Fruit fly (Drosophila melanogaster) whole organism, embryonic: ENCODE measurements around the gene CG11356.
A peak's percentile ranks its signal among the peaks of the same experiment; 100 is the strongest.

Source experiments
- Atf-2 ChIP-seq: fragments of 200-800 bp; sonication (Bioruptor generic); optimal IDR thresholded peaks from 2 replicates; lab custom pipeline; 2016; ENCODE audit warnings: missing biosample characterization, missing genetic modification characterization
- CG10543 ChIP-seq: fragments of 200-800 bp; sonication (Bioruptor generic); optimal IDR thresholded peaks from 3 replicates; lab custom pipeline; 2017; ENCODE audit warnings: missing biosample characterization, mild to moderate bottlenecking, missing genetic modification characterization, moderate library complexity
- CG12071 ChIP-seq: fragments of 200-800 bp; sonication (Bioruptor generic); optimal IDR thresholded peaks from 3 replicates; lab custom pipeline; 2018; ENCODE audit warnings: missing biosample characterization, mild to moderate bottlenecking, missing genetic modification characterization
- CG13894 ChIP-seq: fragments of 200-800 bp; sonication (Bioruptor generic); optimal IDR thresholded peaks from 3 replicates; lab custom pipeline; 2018; ENCODE audit warnings: missing biosample characterization, mild to moderate bottlenecking, missing genetic modification characterization, moderate library complexity
- CG1529 ChIP-seq: fragments of 200-800 bp; sonication (Bioruptor generic); optimal IDR thresholded peaks from 3 replicates; lab custom pipeline; 2018; ENCODE audit warnings: missing biosample characterization, missing genetic modification characterization
- CG15696 ChIP-seq: fragments of 200-800 bp; sonication (Bioruptor generic); optimal IDR thresholded peaks from 2 replicates; lab custom pipeline; 2019; ENCODE audit warnings: missing biosample characterization, mild to moderate bottlenecking, missing genetic modification characterization, moderate library complexity
- CG17568 ChIP-seq: fragments of 200-800 bp; sonication (Bioruptor generic); optimal IDR thresholded peaks from 2 replicates; lab custom pipeline; 2018; ENCODE audit warnings: missing biosample characterization, mild to moderate bottlenecking, missing genetic modification characterization, moderate library complexity
- CG2875 ChIP-seq: fragments of 200-800 bp; sonication (Bioruptor generic); optimal IDR thresholded peaks from 2 replicates; lab custom pipeline; 2017; ENCODE audit warnings: missing biosample characterization, mild to moderate bottlenecking, missing genetic modification characterization, missing genetic modification reagents
- CG6654 ChIP-seq: fragments of 200-800 bp; sonication (Bioruptor generic); optimal IDR thresholded peaks from 2 replicates; lab custom pipeline; 2017; ENCODE audit warnings: missing biosample characterization, mild to moderate bottlenecking, missing genetic modification characterization
- CG7271 ChIP-seq: fragments of 200-800 bp; sonication (Bioruptor generic); optimal IDR thresholded peaks from 2 replicates; lab custom pipeline; 2018; ENCODE audit warnings: missing biosample characterization, mild to moderate bottlenecking, missing genetic modification characterization, moderate library complexity
- CG7372 ChIP-seq: fragments of 200-800 bp; sonication (Bioruptor generic); IDR thresholded peaks from 2 replicates; pipeline ENCODE4 v1.3.6; 2022; ENCODE audit warnings: missing biosample characterization, missing genetic modification characterization
- CG8290 ChIP-seq, 3 experiments: fragments of 200-800 bp; sonication (Bioruptor generic); optimal IDR thresholded peaks; 2 replicates each; lab custom pipeline; 2016 to 2019; ENCODE audit warnings: missing biosample characterization in 3 of 3, missing genetic modification characterization in 3 of 3, mild to moderate bottlenecking in 2 of 3, moderate library complexity in 1 of 3
- CTCF ChIP-seq: fragments of 200-800 bp; sonication (Bioruptor generic); optimal IDR thresholded peaks from 2 replicates; lab custom pipeline; 2017; ENCODE audit warnings: missing biosample characterization, mild to moderate bottlenecking, missing genetic modification characterization, moderate library complexity
- Deaf1 ChIP-seq: fragments of 200-800 bp; optimal IDR thresholded peaks from 3 replicates; lab custom pipeline; 2019; ENCODE audit warnings: missing biosample characterization, mild to moderate bottlenecking, missing genetic modification characterization, moderate library complexity
- Dref ChIP-seq: fragments of 200-800 bp; sonication (Bioruptor generic); IDR thresholded peaks from 2 replicates; pipeline ENCODE4 v1.3.6; 2022; ENCODE audit warnings: missing biosample characterization, missing genetic modification characterization
- Elba2 ChIP-seq: fragments of 200-800 bp; sonication (Bioruptor generic); optimal IDR thresholded peaks from 3 replicates; lab custom pipeline; 2016; ENCODE audit warnings: missing biosample characterization, missing genetic modification characterization
- Gsc ChIP-seq: fragments of 200-800 bp; sonication (Bioruptor generic); IDR thresholded peaks from 2 replicates; pipeline ENCODE4 v1.3.6; 2022; ENCODE audit warnings: missing biosample characterization, missing genetic modification characterization
- Hey ChIP-seq: fragments of 200-800 bp; sonication (Bioruptor generic); optimal IDR thresholded peaks from 3 replicates; lab custom pipeline; 2018; ENCODE audit warnings: missing biosample characterization, mild to moderate bottlenecking, missing genetic modification characterization
- Hr39 ChIP-seq: fragments of >200 bp; optimal IDR thresholded peaks from 2 replicates; lab custom pipeline; 2017
- Jarid2 ChIP-seq: fragments of 200-800 bp; sonication (Bioruptor generic); optimal IDR thresholded peaks from 3 replicates; lab custom pipeline; 2017; ENCODE audit warnings: mild to moderate bottlenecking, missing biosample characterization, missing genetic modification reagents, missing genetic modification characterization
- Mad ChIP-seq: fragments of 200-800 bp; sonication (Bioruptor generic); optimal IDR thresholded peaks from 2 replicates; lab custom pipeline; 2016; ENCODE audit warnings: missing biosample characterization, missing genetic modification characterization
- NFAT ChIP-seq: fragments of 200-800 bp; sonication (Bioruptor generic); IDR thresholded peaks from 2 replicates; pipeline ENCODE4 v1.3.6; 2022; ENCODE audit warnings: missing biosample characterization, missing genetic modification characterization
- Rfx ChIP-seq: fragments of 200-800 bp; sonication (Bioruptor generic); IDR thresholded peaks from 2 replicates; pipeline ENCODE4 v1.3.6; 2022; ENCODE audit warnings: missing biosample characterization, missing genetic modification characterization
- abd-A ChIP-seq: fragments of 200-800 bp; sonication (Bioruptor generic); optimal IDR thresholded peaks from 3 replicates; lab custom pipeline; 2019; ENCODE audit warnings: missing biosample characterization, mild to moderate bottlenecking, missing genetic modification characterization, moderate library complexity
- cad ChIP-seq: fragments of >200 bp; optimal IDR thresholded peaks from 2 replicates; lab custom pipeline; 2017; ENCODE audit warnings: missing biosample characterization, missing genetic modification characterization
- caup ChIP-seq: fragments of 200-800 bp; sonication (Bioruptor generic); optimal IDR thresholded peaks from 3 replicates; lab custom pipeline; 2017; ENCODE audit warnings: missing biosample characterization, mild to moderate bottlenecking, missing genetic modification characterization, moderate library complexity; ENCODE audit not compliant: severe bottlenecking
- chinmo ChIP-seq: fragments of 200-800 bp; sonication (Bioruptor generic); IDR thresholded peaks from 4 replicates; pipeline ENCODE4 v1.3.6; 2022; ENCODE audit warnings: missing biosample characterization, missing genetic modification characterization; ENCODE audit not compliant: partially characterized antibody
- ewg ChIP-seq: fragments of 200-800 bp; sonication (Bioruptor generic); optimal IDR thresholded peaks from 3 replicates; lab custom pipeline; 2017; ENCODE audit warnings: mild to moderate bottlenecking, missing biosample characterization, missing genetic modification reagents, missing genetic modification characterization
- fd102C ChIP-seq: fragments of 200-800 bp; sonication (Bioruptor generic); optimal IDR thresholded peaks from 2 replicates; lab custom pipeline; 2018; ENCODE audit warnings: missing biosample characterization, mild to moderate bottlenecking, missing genetic modification characterization, moderate library complexity
- ken ChIP-seq: fragments of 200-800 bp; sonication (Bioruptor generic); IDR thresholded peaks from 3 replicates; pipeline ENCODE4 v1.3.6; 2022; ENCODE audit warnings: missing biosample characterization, missing genetic modification characterization
- pan ChIP-seq, 4 experiments: fragments of >200 bp in 3 of 4; fragments of 200-800 bp in 1 of 4; sonication (Bioruptor generic) in 1 of 4; optimal IDR thresholded peaks in 3 of 4; IDR thresholded peaks in 1 of 4; 2 replicates each; pipeline versions ENCODE4 v1.3.6 to Lab custom; 2017 to 2022; ENCODE audit warnings: missing biosample characterization in 2 of 4, missing genetic modification characterization in 2 of 4, mixed read lengths in 1 of 4
- sd ChIP-seq: fragments of 200-800 bp; sonication (Bioruptor generic); optimal IDR thresholded peaks from 3 replicates; lab custom pipeline; 2018; ENCODE audit warnings: missing biosample characterization, mild to moderate bottlenecking, missing genetic modification characterization, moderate library complexity
- stc ChIP-seq: fragments of 200-800 bp; sonication (Bioruptor generic); IDR thresholded peaks from 2 replicates; pipeline ENCODE4 v1.3.6; 2022; ENCODE audit warnings: missing biosample characterization, missing genetic modification characterization
- tna ChIP-seq: fragments of 200-800 bp; sonication (Bioruptor generic); IDR thresholded peaks from 2 replicates; pipeline ENCODE4 v1.3.6; 2022; ENCODE audit warnings: missing biosample characterization, missing genetic modification characterization; ENCODE audit not compliant: partially characterized antibody
- zf30C ChIP-seq: fragments of 200-800 bp; sonication (Bioruptor generic); optimal IDR thresholded peaks from 3 replicates; lab custom pipeline; 2018; ENCODE audit warnings: missing biosample characterization, mild to moderate bottlenecking, missing genetic modification characterization

CG11356 gene

dm6 chrX:12103740-12104139, at the start of gene CG11356:
TSS of gene CG11356 (minus strand) at chrX:12103840.
- TF ChIP-seq Rfx (GFP tag; lab: Robert Waterston, UW) = peak; percentile 30; the same call in 1 of the 2 replicates
- TF ChIP-seq Gsc (GFP tag; lab: Robert Waterston, UW) = no peak

DNA sequence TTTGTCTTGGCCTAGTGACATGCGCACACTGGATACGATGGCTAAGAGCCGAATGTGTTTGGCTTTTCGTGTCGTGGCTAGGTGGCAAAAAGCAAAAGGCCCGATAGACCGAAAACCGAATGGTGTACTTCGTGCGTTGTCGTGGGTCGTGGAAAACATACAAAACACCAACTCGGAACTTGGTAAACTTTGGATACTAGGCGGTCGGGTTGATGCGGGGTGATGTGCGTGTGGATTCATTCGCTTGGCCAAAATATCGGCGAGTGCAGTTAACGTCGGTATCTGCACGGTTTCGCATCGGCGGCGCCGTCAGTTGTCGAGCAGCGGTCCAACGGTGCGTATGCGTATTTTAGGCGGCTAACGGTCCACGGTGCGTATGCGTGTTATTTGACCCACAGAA, 24.4 kb upstream of the CG11356 start:
- TF ChIP-seq Jarid2 (GFP tag; lab: Kevin White, UChicago) (peak; percentile 10), stc (GFP tag; lab: Robert Waterston, UW) (no peak), Dref (GFP tag; lab: Robert Waterston, UW) (no peak), ken (GFP tag; lab: Robert Waterston, UW) (no peak), CG6654 (GFP tag; lab: Kevin White, UChicago) (no peak), chinmo (0 out of 4 replicates have a peak, but pooled peaks have one; percentile 13), CG7372 (GFP tag; lab: Robert Waterston, UW) (peak; percentile 65), CG13894 (tag; lab: Kevin White, UChicago) (peak; percentile 62), Deaf1 (tag; lab: Kevin White, UChicago) (peak; percentile 98), CG10543 (GFP tag; lab: Kevin White, UChicago) (peak; percentile 10), cad (GFP tag; lab: Kevin White, UChicago) (no peak), CG8290 (GFP tag; optimal IDR thresholded peaks at IDR 0.05; lab: Kevin White, UChicago) (no peak), CG8290 (tag; optimal IDR thresholded peaks at IDR 0.05; lab: Kevin White, UChicago) (peak in 1 of 2 experiments; percentile 9), ewg (GFP tag; lab: Kevin White, UChicago) (peak; percentile 8), abd-A (tag; lab: Kevin White, UChicago) (peak; percentile 49)

DNA sequence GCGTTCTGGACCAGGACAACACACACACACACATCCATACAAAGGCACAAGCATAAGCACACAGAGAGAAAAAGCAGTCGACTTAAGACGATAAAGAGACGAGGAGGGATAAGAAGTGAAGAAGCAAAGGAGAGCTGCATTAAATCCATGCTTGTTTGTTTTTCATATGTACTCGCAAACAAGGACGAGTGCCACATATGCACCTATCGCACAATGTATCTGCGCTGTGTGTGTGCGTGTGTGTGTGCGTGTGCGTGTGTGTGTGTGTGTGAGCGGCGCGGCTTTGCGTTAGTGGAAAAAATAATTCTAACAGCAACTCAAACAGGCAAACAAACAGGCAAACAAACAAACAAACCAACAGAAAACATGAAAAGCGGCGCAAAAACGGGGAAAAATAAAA, 15.7 kb upstream of the CG11356 start:
- TF ChIP-seq fd102C (GFP tag; lab: Kevin White, UChicago) = peak; percentile 65
- TF ChIP-seq Elba2 (GFP tag; lab: Kevin White, UChicago) = no peak
- peak; percentile 50 for TF ChIP-seq Hr39 (lab: Kevin White, UChicago)
- peak; percentile 50 for TF ChIP-seq CG15696

dm6 chrX:12106900-12107299, 3.3 kb upstream of the CG11356 start, which contains the start of gene CG2750:
TSS of gene CG2750 (plus strand) at chrX:12107200.
- TF ChIP-seq Mad (GFP tag; lab: Kevin White, UChicago) (no peak), CTCF (no peak), Atf-2 (GFP tag; lab: Kevin White, UChicago) (no peak), CG7271 (tag; lab: Kevin White, UChicago) (no peak), CG12071 (GFP tag; lab: Kevin White, UChicago) (no peak), Hey (no peak), NFAT (GFP tag; lab: Robert Waterston, UW) (no peak), CG17568 (GFP tag; lab: Kevin White, UChicago) (no peak), sd (no peak), CG1529 (GFP tag; lab: Kevin White, UChicago) (no peak), pan (optimal IDR thresholded peaks at IDR 0.05; lab: Kevin White, UChicago) (no peak), pan (GFP tag; optimal IDR thresholded peaks at IDR 0.05 in 1 of 2, IDR thresholded peaks at IDR 0.05 in 1 of 2) (no peak), zf30C (GFP tag; lab: Kevin White, UChicago) (no peak), caup (GFP tag; lab: Kevin White, UChicago) (no peak), CG2875 (GFP tag; lab: Kevin White, UChicago) (no peak), tna (no peak)
- TF ChIP-seq, all 482 proteins: peak for 0
